Worm (Caenorhabditis elegans): Measurements from ENCODE around the gene F26D10.13.

DNA sequence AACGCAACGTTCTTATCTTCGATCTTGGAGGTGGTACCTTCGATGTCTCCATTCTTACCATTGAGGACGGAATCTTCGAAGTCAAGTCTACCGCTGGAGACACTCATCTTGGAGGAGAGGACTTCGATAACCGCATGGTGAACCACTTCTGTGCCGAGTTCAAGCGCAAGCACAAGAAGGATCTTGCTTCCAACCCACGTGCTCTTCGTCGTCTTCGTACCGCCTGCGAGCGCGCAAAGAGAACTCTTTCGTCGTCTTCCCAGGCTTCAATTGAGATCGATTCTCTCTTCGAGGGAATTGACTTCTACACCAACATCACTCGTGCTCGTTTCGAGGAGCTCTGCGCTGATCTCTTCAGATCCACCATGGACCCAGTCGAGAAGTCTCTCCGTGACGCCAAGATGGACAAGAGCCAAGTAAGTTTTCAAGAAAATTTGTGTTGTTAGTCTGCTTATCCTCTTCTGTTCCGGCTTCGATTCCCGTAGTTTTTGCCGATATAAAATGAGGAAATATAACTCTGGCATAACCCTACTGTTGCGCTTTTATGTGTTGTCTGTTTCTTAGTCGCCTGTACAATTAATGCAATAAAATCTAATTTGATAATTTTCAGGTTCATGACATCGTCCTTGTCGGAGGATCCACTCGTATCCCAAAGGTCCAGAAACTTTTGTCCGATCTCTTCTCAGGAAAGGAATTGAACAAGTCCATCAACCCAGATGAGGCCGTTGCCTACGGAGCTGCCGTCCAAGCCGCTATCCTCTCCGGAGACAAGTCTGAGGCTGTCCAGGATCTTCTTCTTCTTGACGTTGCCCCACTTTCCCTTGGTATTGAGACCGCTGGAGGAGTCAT is 15.2 kb upstream of the F26D10.13 start:
- TF ChIP-seq elt-3 (tag; optimal IDR thresholded peaks at IDR 0.05), result no peak
- no peak for TF ChIP-seq nhr-10 (tag; optimal IDR thresholded peaks at IDR 0.05)
